3 fruit fly cellular contexts compared by ENCODE assay signal in genomic region chrX:4553999-4554398, dm6.
TF ChIP-seq lines count a peak whose summit lies in the region.

Gene CG11444 (minus strand): TSS chrX:4554398.

TF ChIP-seq in whole organism, adult, 20 proteins besides CTCF, POLR2A, EP300 and RAD21 (continued from another document):
- no peak for TF ChIP-seq CG33017 (tag; optimal IDR thresholded peaks at IDR 0.05; lab: Kevin White, UChicago)
- TF ChIP-seq CG12768 (GFP tag; optimal IDR thresholded peaks at IDR 0.05; lab: Kevin White, UChicago): no peak

TF ChIP-seq in whole organism, embryonic, 481 proteins besides CTCF, POLR2A, EP300 and RAD21 (continued from another document and continues in another):
- TF ChIP-seq CG2116 (GFP tag; optimal IDR thresholded peaks at IDR 0.05; lab: Kevin White, UChicago) (peak; percentile 75), CG2712 (tag; optimal IDR thresholded peaks at IDR 0.05; lab: Kevin White, UChicago) (peak; percentile 41), Jarid2 (GFP tag; optimal IDR thresholded peaks at IDR 0.05; lab: Kevin White, UChicago) (peak; percentile 22), exex (tag; optimal IDR thresholded peaks at IDR 0.05; lab: Kevin White, UChicago) (peak; percentile 38), ttk (GFP tag; IDR thresholded peaks at IDR 0.05; lab: Robert Waterston, UW) (no peak), dm (GFP tag; optimal IDR thresholded peaks at IDR 0.05; lab: Kevin White, UChicago) (peak; percentile 69), lola (GFP tag; optimal IDR thresholded peaks at IDR 0.05; lab: Kevin White, UChicago) (no peak), Vsx1 (GFP tag; optimal IDR thresholded peaks at IDR 0.05; lab: Kevin White, UChicago) (peak; percentile 22), lmd (GFP tag; IDR thresholded peaks at IDR 0.05; lab: Robert Waterston, UW) (no peak), mirr (GFP tag; optimal IDR thresholded peaks at IDR 0.05; lab: Kevin White, UChicago) (peak; percentile 41), Lpt (GFP tag; optimal IDR thresholded peaks at IDR 0.05; lab: Kevin White, UChicago) (no peak), CHES-1-like (GFP tag; optimal IDR thresholded peaks at IDR 0.05; lab: Kevin White, UChicago) (peak; percentile 70), zfh1 (GFP tag; IDR thresholded peaks at IDR 0.05; lab: Robert Waterston, UW) (0 out of 3 replicates have a peak, but pooled peaks have one; percentile 4), hth (optimal IDR thresholded peaks at IDR 0.05; lab: Kevin White, UChicago) (no peak), p53 (GFP tag; optimal IDR thresholded peaks at IDR 0.05; lab: Kevin White, UChicago) (peak; percentile 42), Nf-YB (GFP tag; optimal IDR thresholded peaks at IDR 0.05; lab: Kevin White, UChicago) (no peak), Mes4 (GFP tag; optimal IDR thresholded peaks at IDR 0.05; lab: Kevin White, UChicago) (no peak), Six4 (GFP tag; optimal IDR thresholded peaks at IDR 0.05; lab: Kevin White, UChicago) (no peak), C15 (GFP tag; IDR thresholded peaks at IDR 0.05; lab: Robert Waterston, UW) (no peak), Trl (optimal IDR thresholded peaks at IDR 0.05; lab: Kevin White, UChicago) (no peak), Trl (GFP tag; optimal IDR thresholded peaks at IDR 0.05; lab: Kevin White, UChicago) (peak; percentile 53), unpg (GFP tag; optimal IDR thresholded peaks at IDR 0.05; lab: Kevin White, UChicago) (peak; percentile 9), Kr (GFP tag; optimal IDR thresholded peaks at IDR 0.05; lab: Kevin White, UChicago) (no peak), sd (tag; optimal IDR thresholded peaks at IDR 0.05; lab: Kevin White, UChicago) (peak; percentile 21), CG33557 (GFP tag; optimal IDR thresholded peaks at IDR 0.05; lab: Kevin White, UChicago) (peak; percentile 10), CG14965 (GFP tag; optimal IDR thresholded peaks at IDR 0.05; lab: Kevin White, UChicago; ENCODE audit: borderline replicate concordance) (no peak), CG3281 (GFP tag; optimal IDR thresholded peaks at IDR 0.05; lab: Kevin White, UChicago) (peak; percentile 9), CG12659 (GFP tag; optimal IDR thresholded peaks at IDR 0.05; lab: Kevin White, UChicago) (peak; percentile 77), Sin3A (optimal IDR thresholded peaks at IDR 0.05; lab: Kevin White, UChicago) (peak; percentile 41), Atf6 (GFP tag; IDR thresholded peaks at IDR 0.05; lab: Robert Waterston, UW) (0 out of 2 replicates have a peak, but pooled peaks have one; percentile 9), CG10147 (GFP tag; optimal IDR thresholded peaks at IDR 0.05; lab: Kevin White, UChicago) (peak; percentile 10), CG9727 (GFP tag; optimal IDR thresholded peaks at IDR 0.05; lab: Kevin White, UChicago) (no peak), CG3995 (GFP tag; optimal IDR thresholded peaks at IDR 0.05; lab: Kevin White, UChicago) (peak; percentile 46), CG9932 (GFP tag; IDR thresholded peaks at IDR 0.05; lab: Robert Waterston, UW) (peak; percentile 67), CG13624 (GFP tag; optimal IDR thresholded peaks at IDR 0.05; lab: Kevin White, UChicago) (peak; percentile 50), Pdp1 (GFP tag; optimal IDR thresholded peaks at IDR 0.05; lab: Kevin White, UChicago) (peak; percentile 51 to 79), unc-4 (GFP tag; IDR thresholded peaks at IDR 0.05; lab: Robert Waterston, UW; ENCODE audit: partially characterized antibody) (no peak), CG15479 (GFP tag; optimal IDR thresholded peaks at IDR 0.05; lab: Kevin White, UChicago) (no peak), da (GFP tag; optimal IDR thresholded peaks at IDR 0.05; lab: Kevin White, UChicago) (peak; percentile 20), CG34422 (GFP tag; IDR thresholded peaks at IDR 0.05; lab: Robert Waterston, UW) (peak; percentile 59; the same call in 1 of the 3 replicates), MTF-1 (GFP tag; optimal IDR thresholded peaks at IDR 0.05; lab: Kevin White, UChicago; ENCODE audit: borderline replicate concordance) (peak; percentile 40), jumu (GFP tag; optimal IDR thresholded peaks at IDR 0.05; lab: Kevin White, UChicago) (peak; percentile 4), dysf (GFP tag; IDR thresholded peaks at IDR 0.05; lab: Robert Waterston, UW) (0 out of 3 replicates have a peak, but pooled peaks have one; percentile 15), Bdp1 (GFP tag; optimal IDR thresholded peaks at IDR 0.05; lab: Kevin White, UChicago) (peak; percentile 33), CG10959 (GFP tag; IDR thresholded peaks at IDR 0.05; lab: Robert Waterston, UW) (no peak), croc (GFP tag; conservative IDR thresholded peaks at IDR 0.05; lab: Robert Waterston, UW) (no peak; the same call in 2 of the 3 replicates), CG13894 (tag; optimal IDR thresholded peaks at IDR 0.05; lab: Kevin White, UChicago) (peak; percentile 37), MESR4 (GFP tag; optimal IDR thresholded peaks at IDR 0.05; lab: Kevin White, UChicago) (peak; percentile 80), NFAT (GFP tag; IDR thresholded peaks at IDR 0.05; lab: Robert Waterston, UW) (peak; percentile 50; the same call in 1 of the 2 replicates), CG8359 (GFP tag; optimal IDR thresholded peaks at IDR 0.05; lab: Kevin White, UChicago; ENCODE audit: borderline replicate concordance) (no peak), CG10565 (GFP tag; optimal IDR thresholded peaks at IDR 0.05; lab: Kevin White, UChicago) (no peak), lbe (GFP tag; optimal IDR thresholded peaks at IDR 0.05; lab: Kevin White, UChicago) (peak; percentile 50), CG4820 (GFP tag; optimal IDR thresholded peaks at IDR 0.05; lab: Kevin White, UChicago) (peak; percentile 31), CG7928 (GFP tag; optimal IDR thresholded peaks at IDR 0.05; lab: Kevin White, UChicago) (peak; percentile 7), CG30403 (GFP tag; optimal IDR thresholded peaks at IDR 0.05; lab: Kevin White, UChicago) (peak; percentile 43), sob (GFP tag; IDR thresholded peaks at IDR 0.05; lab: Robert Waterston, UW) (peak; percentile 68), CG15011 (GFP tag; optimal IDR thresholded peaks at IDR 0.05; lab: Kevin White, UChicago) (no peak), CrebB (tag; optimal IDR thresholded peaks at IDR 0.05; lab: Kevin White, UChicago) (no peak), CG10321 (GFP tag; IDR thresholded peaks at IDR 0.05; lab: Robert Waterston, UW) (no peak), Max (GFP tag; optimal IDR thresholded peaks at IDR 0.05; lab: Kevin White, UChicago) (peak; percentile 40), CG11398 (GFP tag; optimal IDR thresholded peaks at IDR 0.05; lab: Kevin White, UChicago) (no peak), CG5245 (GFP tag; optimal IDR thresholded peaks at IDR 0.05; lab: Kevin White, UChicago) (peak; percentile 26), CG7556 (GFP tag; optimal IDR thresholded peaks at IDR 0.05; lab: Kevin White, UChicago) (peak; percentile 25), gcm2 (GFP tag; optimal IDR thresholded peaks at IDR 0.05; lab: Kevin White, UChicago) (no peak)

TF ChIP-seq in whole organism, wandering third instar larva, 38 proteins besides CTCF, POLR2A, EP300 and RAD21 (continued from another document):
- TF ChIP-seq psq (GFP tag; optimal IDR thresholded peaks at IDR 0.05; lab: Kevin White, UChicago) (no peak), pan (optimal IDR thresholded peaks at IDR 0.05; lab: Kevin White, UChicago) (no peak), dl (GFP tag; optimal IDR thresholded peaks at IDR 0.05; lab: Kevin White, UChicago; ENCODE audit: insufficient read depth in 1 of 2, partially characterized antibody in 2 of 2) (no peak)
TF ChIP-seq in whole organism, wandering third instar larva: peak in this region for 13.
